Worm (Caenorhabditis elegans): Measurements from ENCODE around the gene T05C12.4.

The T05C12.4 gene

ce11 chrII:8209476-8209875, 29.3 kb upstream of the T05C12.4 start, which contains the start of gene M110.8:
TSS of gene M110.8 (minus strand) at chrII:8209576.
- no peak for TF ChIP-seq nhr-232 (tag; optimal IDR thresholded peaks at IDR 0.05)
- no peak for TF ChIP-seq sox-2 (GFP tag; IDR thresholded peaks at IDR 0.05)
- TF ChIP-seq K02D7.2 (tag; optimal IDR thresholded peaks at IDR 0.05): no peak
- TF ChIP-seq K09A11.1 (tag; optimal IDR thresholded peaks at IDR 0.05; ENCODE audit: insufficient read depth): no peak
- TF ChIP-seq lin-11 (tag; optimal IDR thresholded peaks at IDR 0.05): no peak
- no peak for TF ChIP-seq Y22D7AL.16 (tag; optimal IDR thresholded peaks at IDR 0.05)
- no peak for TF ChIP-seq ceh-19 (GFP tag; optimal IDR thresholded peaks at IDR 0.05)
- no peak for TF ChIP-seq unc-3 (GFP tag; conservative IDR thresholded peaks at IDR 0.05)
- no peak for TF ChIP-seq unc-3 (tag; optimal IDR thresholded peaks at IDR 0.05)
- no peak for TF ChIP-seq madf-2 (tag; optimal IDR thresholded peaks at IDR 0.05)
- TF ChIP-seq ceh-14 (tag; optimal IDR thresholded peaks at IDR 0.05): no peak
- no peak for TF ChIP-seq pax-1 (tag; optimal IDR thresholded peaks at IDR 0.05)
- no peak for TF ChIP-seq C38D4.7 (GFP tag; optimal IDR thresholded peaks at IDR 0.05)
- no peak for TF ChIP-seq sox-4 (tag; optimal IDR thresholded peaks at IDR 0.05)
- no peak for TF ChIP-seq elt-4 (tag; optimal IDR thresholded peaks at IDR 0.05)

- TF ChIP-seq npax-4 (tag; optimal IDR thresholded peaks at IDR 0.05): no peak
- TF ChIP-seq elt-2 (tag; optimal IDR thresholded peaks at IDR 0.05): no peak
- TF ChIP-seq unc-55 (GFP tag; optimal IDR thresholded peaks at IDR 0.05): no peak
- TF ChIP-seq dmd-4 (tag; optimal IDR thresholded peaks at IDR 0.05; ENCODE audit: borderline replicate concordance): no peak
- TF ChIP-seq pat-9 (tag; optimal IDR thresholded peaks at IDR 0.05): no peak
- no peak for TF ChIP-seq fkh-6 (tag; optimal IDR thresholded peaks at IDR 0.05)
- TF ChIP-seq ceh-31 (tag; optimal IDR thresholded peaks at IDR 0.05): no peak
Observed at ce11 chrII:8205612-8206011, 25.4 kb upstream of the T05C12.4 start.

ce11 chrII:8204039-8204438, 23.9 kb upstream of the T05C12.4 start, which contains the start of gene col-76:
TSS of gene col-76 (plus strand) at chrII:8204339.
- TF ChIP-seq pqm-1 (tag; optimal IDR thresholded peaks at IDR 0.05) (no peak), lin-11 (tag; optimal IDR thresholded peaks at IDR 0.05) (no peak), ceh-30 (tag; optimal IDR thresholded peaks at IDR 0.05) (no peak), F13H6.1 (tag; optimal IDR thresholded peaks at IDR 0.05) (no peak), eyg-1 (tag; optimal IDR thresholded peaks at IDR 0.05) (no peak), pha-4 (tag; optimal IDR thresholded peaks at IDR 0.05) (no peak), lim-6 (tag; optimal IDR thresholded peaks at IDR 0.05) (no peak), T23F11.4 (GFP tag; optimal IDR thresholded peaks at IDR 0.05) (no peak), tbx-7 (tag; optimal IDR thresholded peaks at IDR 0.05) (no peak), pat-9 (tag; optimal IDR thresholded peaks at IDR 0.05) (no peak), ceh-48 (tag; optimal IDR thresholded peaks at IDR 0.05) (no peak), hlh-15 (tag; optimal IDR thresholded peaks at IDR 0.05) (no peak), odd-2 (tag; optimal IDR thresholded peaks at IDR 0.05) (no peak), K02D7.2 (tag; optimal IDR thresholded peaks at IDR 0.05) (no peak), rnt-1 (tag; optimal IDR thresholded peaks at IDR 0.05) (no peak), dmd-4 (tag; optimal IDR thresholded peaks at IDR 0.05; ENCODE audit: borderline replicate concordance) (no peak), dve-1 (tag; optimal IDR thresholded peaks at IDR 0.05) (no peak), ceh-31 (tag; optimal IDR thresholded peaks at IDR 0.05) (no peak), madf-2 (tag; optimal IDR thresholded peaks at IDR 0.05) (no peak)

- no peak for TF ChIP-seq ref-2 (tag; optimal IDR thresholded peaks at IDR 0.05)
- peak; percentile 9 for TF ChIP-seq unc-55 (GFP tag; optimal IDR thresholded peaks at IDR 0.05)
Observed at ce11 chrII:8199803-8200202, 19.6 kb upstream of the T05C12.4 start.

ce11 chrII:8198503-8198902, 18.3 kb upstream of the T05C12.4 start, which contains the start of gene qua-1:
TSS of gene qua-1 (plus strand) at chrII:8198803.
- TF ChIP-seq tbx-2 (tag; optimal IDR thresholded peaks at IDR 0.05) (no peak), ceh-34 (tag; optimal IDR thresholded peaks at IDR 0.05) (no peak), madf-2 (tag; optimal IDR thresholded peaks at IDR 0.05) (no peak), fax-1 (tag; optimal IDR thresholded peaks at IDR 0.05) (no peak), unc-55 (GFP tag; optimal IDR thresholded peaks at IDR 0.05) (no peak), ahr-1 (tag; optimal IDR thresholded peaks at IDR 0.05) (no peak), odd-2 (tag; optimal IDR thresholded peaks at IDR 0.05) (no peak), ceh-30 (tag; optimal IDR thresholded peaks at IDR 0.05) (no peak), nfya-1 (tag; optimal IDR thresholded peaks at IDR 0.05) (no peak), lin-11 (tag; optimal IDR thresholded peaks at IDR 0.05) (no peak), sox-2 (GFP tag; IDR thresholded peaks at IDR 0.05) (no peak), npax-4 (tag; optimal IDR thresholded peaks at IDR 0.05) (no peak), ceh-2 (tag; optimal IDR thresholded peaks at IDR 0.05) (no peak), hlh-6 (tag; optimal IDR thresholded peaks at IDR 0.05) (no peak), ceh-6 (GFP tag; optimal IDR thresholded peaks at IDR 0.05) (no peak), unc-42 (tag; optimal IDR thresholded peaks at IDR 0.05) (no peak), ceh-14 (tag; optimal IDR thresholded peaks at IDR 0.05) (no peak)

All from whole organism, late embryonic.